Fruit fly (Drosophila melanogaster) whole organism, embryonic: ENCODE data around the gene Rtca.

Experiments
- Ada2b ChIP-seq: fragments of 200-800 bp; sonication (Bioruptor generic); IDR thresholded peaks from 2 replicates; pipeline ENCODE4 v1.3.6; 2022; ENCODE audit warnings: missing biosample characterization, missing genetic modification characterization
- Aef1 ChIP-seq: fragments of 200-800 bp; sonication (Bioruptor generic); IDR thresholded peaks from 3 replicates; pipeline ENCODE4 v1.3.6; 2022; ENCODE audit warnings: missing biosample characterization, missing genetic modification characterization
- B-H2 ChIP-seq: fragments of 200-800 bp; sonication (Bioruptor generic); optimal IDR thresholded peaks from 2 replicates; lab custom pipeline; 2018; ENCODE audit warnings: missing biosample characterization, mild to moderate bottlenecking, missing genetic modification characterization
- CG10565 ChIP-seq: fragments of 200-800 bp; sonication (Bioruptor generic); optimal IDR thresholded peaks from 3 replicates; lab custom pipeline; 2016; ENCODE audit warnings: missing biosample characterization, mild to moderate bottlenecking, missing genetic modification characterization
- CG11504 ChIP-seq: fragments of 200-800 bp; sonication (Bioruptor generic); optimal IDR thresholded peaks from 3 replicates; lab custom pipeline; 2019; ENCODE audit warnings: missing biosample characterization, mild to moderate bottlenecking, missing genetic modification characterization, moderate library complexity
- CG11723 ChIP-seq: fragments of 200-800 bp; sonication (Bioruptor generic); optimal IDR thresholded peaks from 2 replicates; lab custom pipeline; 2017; ENCODE audit warnings: missing biosample characterization, mild to moderate bottlenecking, missing genetic modification characterization
- CG12942 ChIP-seq: fragments of 200-800 bp; sonication (Bioruptor generic); optimal IDR thresholded peaks from 3 replicates; lab custom pipeline; 2016; ENCODE audit warnings: missing biosample characterization, missing genetic modification characterization
- CG13287 ChIP-seq: fragments of 200-800 bp; sonication (Bioruptor generic); IDR thresholded peaks from 2 replicates; pipeline ENCODE4 v1.3.6; 2022; ENCODE audit warnings: missing biosample characterization, missing genetic modification characterization; ENCODE audit not compliant: partially characterized antibody
- CG13296 ChIP-seq: fragments of 200-800 bp; sonication (Bioruptor generic); optimal IDR thresholded peaks from 3 replicates; lab custom pipeline; 2018; ENCODE audit warnings: missing biosample characterization, mild to moderate bottlenecking, missing genetic modification characterization
- CG15514 ChIP-seq: fragments of 200-800 bp; sonication (Bioruptor generic); optimal IDR thresholded peaks from 3 replicates; lab custom pipeline; 2017; ENCODE audit warnings: missing biosample characterization, missing genetic modification characterization, mild to moderate bottlenecking, moderate library complexity, missing genetic modification reagents
- CG17361 ChIP-seq: fragments of 200-800 bp; sonication (Bioruptor generic); IDR thresholded peaks from 3 replicates; pipeline ENCODE4 v1.3.6; 2022; ENCODE audit warnings: missing biosample characterization, missing genetic modification characterization
- CG1792 ChIP-seq: fragments of 200-800 bp; sonication (Bioruptor generic); optimal IDR thresholded peaks from 2 replicates; lab custom pipeline; 2016; ENCODE audit warnings: missing biosample characterization, missing genetic modification characterization
- CG31441 ChIP-seq: fragments of 200-800 bp; sonication (Bioruptor generic); IDR thresholded peaks from 2 replicates; pipeline ENCODE4 v1.3.6; 2022; ENCODE audit warnings: missing biosample characterization, missing genetic modification characterization
- CG33557 ChIP-seq: fragments of 200-800 bp; sonication (Bioruptor generic); optimal IDR thresholded peaks from 2 replicates; lab custom pipeline; 2019; ENCODE audit warnings: missing biosample characterization, mild to moderate bottlenecking, missing genetic modification characterization, moderate library complexity
- CG42726 ChIP-seq: fragments of 200-800 bp; sonication (Bioruptor generic); IDR thresholded peaks from 2 replicates; pipeline ENCODE4 v1.3.6; 2022; ENCODE audit warnings: missing biosample characterization, missing genetic modification characterization; ENCODE audit not compliant: partially characterized antibody
- CG43689 ChIP-seq: fragments of 200-800 bp; sonication (Bioruptor generic); IDR thresholded peaks from 2 replicates; pipeline ENCODE4 v1.3.6; 2022; ENCODE audit warnings: missing biosample characterization, missing genetic modification characterization
- CG5180 ChIP-seq: fragments of 200-800 bp; sonication (Bioruptor generic); optimal IDR thresholded peaks from 3 replicates; lab custom pipeline; 2017; ENCODE audit warnings: missing biosample characterization, missing genetic modification characterization, mild to moderate bottlenecking, moderate library complexity, missing genetic modification reagents
- CG5953 ChIP-seq: fragments of 200-800 bp; sonication (Bioruptor generic); IDR thresholded peaks from 2 replicates; pipeline ENCODE4 v1.3.6; 2022; ENCODE audit warnings: missing biosample characterization, missing genetic modification characterization
- CG7372 ChIP-seq: fragments of 200-800 bp; sonication (Bioruptor generic); IDR thresholded peaks from 2 replicates; pipeline ENCODE4 v1.3.6; 2022; ENCODE audit warnings: missing biosample characterization, missing genetic modification characterization
- CG7839 ChIP-seq: fragments of 200-800 bp; sonication (Bioruptor generic); optimal IDR thresholded peaks from 3 replicates; lab custom pipeline; 2018; ENCODE audit warnings: missing biosample characterization, mild to moderate bottlenecking, missing genetic modification characterization, moderate library complexity
- D ChIP-seq, 2 experiments: fragments of 200-800 bp in 1 of 2; fragments of >200 bp in 1 of 2; sonication (Bioruptor generic) in 1 of 2; optimal IDR thresholded peaks; 2 replicates in 1 of 2; 3 replicates in 1 of 2; lab custom pipeline; 2017; ENCODE audit warnings: mild to moderate bottlenecking in 1 of 2, missing biosample characterization in 1 of 2, missing genetic modification characterization in 1 of 2, missing genetic modification reagents in 1 of 2
- Dp ChIP-seq: fragments of 200-800 bp; sonication (Bioruptor generic); optimal IDR thresholded peaks from 2 replicates; lab custom pipeline; 2018; ENCODE audit warnings: missing biosample characterization, mild to moderate bottlenecking, missing genetic modification characterization, moderate library complexity
- E2f1 ChIP-seq: fragments of 200-800 bp; sonication (Bioruptor generic); IDR thresholded peaks from 2 replicates; pipeline ENCODE4 v1.3.6; 2022; ENCODE audit warnings: missing biosample characterization, missing genetic modification characterization
- E2f2 ChIP-seq: fragments of 200-800 bp; sonication (Bioruptor generic); IDR thresholded peaks from 2 replicates; pipeline ENCODE4 v1.3.6; 2022; ENCODE audit warnings: missing biosample characterization, missing genetic modification characterization
- Elba2 ChIP-seq: fragments of 200-800 bp; sonication (Bioruptor generic); optimal IDR thresholded peaks from 3 replicates; lab custom pipeline; 2016; ENCODE audit warnings: missing biosample characterization, missing genetic modification characterization
- Ets65A ChIP-seq: fragments of 200-800 bp; sonication (Bioruptor generic); peaks from one replicate; lab custom pipeline; 2016; ENCODE audit warnings: missing biosample characterization, missing genetic modification characterization
- GATAe ChIP-seq: fragments of 200-800 bp; sonication (Bioruptor generic); conservative IDR thresholded peaks from 2 replicates; pipeline ENCODE4 v1.3.6; 2022; ENCODE audit warnings: missing biosample characterization, missing genetic modification characterization
- Hr3 ChIP-seq: fragments of 200-800 bp; sonication (Bioruptor generic); optimal IDR thresholded peaks from 3 replicates; lab custom pipeline; 2016; ENCODE audit warnings: missing biosample characterization, missing genetic modification characterization
- Lhr ChIP-seq: fragments of 200-800 bp; sonication (Bioruptor generic); optimal IDR thresholded peaks from 3 replicates; lab custom pipeline; 2017; ENCODE audit warnings: mild to moderate bottlenecking, missing biosample characterization, missing genetic modification reagents, missing genetic modification characterization
- Oli ChIP-seq: fragments of 200-800 bp; sonication (Bioruptor generic); optimal IDR thresholded peaks from 2 replicates; lab custom pipeline; 2018; ENCODE audit warnings: missing biosample characterization, mild to moderate bottlenecking, missing genetic modification characterization, moderate library complexity
- Opbp ChIP-seq: fragments of 200-800 bp; sonication (Bioruptor generic); IDR thresholded peaks from 3 replicates; pipeline ENCODE4 v1.3.6; 2022; ENCODE audit warnings: missing biosample characterization, missing genetic modification characterization; ENCODE audit not compliant: partially characterized antibody
- Sox100B ChIP-seq: fragments of 200-800 bp; sonication (Bioruptor generic); optimal IDR thresholded peaks from 3 replicates; lab custom pipeline; 2018; ENCODE audit warnings: missing biosample characterization, mild to moderate bottlenecking, missing genetic modification characterization
- Sry-β ChIP-seq: fragments of 200-800 bp; sonication (Bioruptor generic); optimal IDR thresholded peaks from 2 replicates; lab custom pipeline; 2018; ENCODE audit warnings: missing biosample characterization, mild to moderate bottlenecking, missing genetic modification characterization, moderate library complexity
- az2 ChIP-seq: fragments of 200-800 bp; sonication (Bioruptor generic); optimal IDR thresholded peaks from 3 replicates; lab custom pipeline; 2016; ENCODE audit warnings: missing biosample characterization, missing genetic modification characterization
- bowl ChIP-seq: fragments of 200-800 bp; sonication (Bioruptor generic); IDR thresholded peaks from 2 replicates; pipeline ENCODE4 v1.3.6; 2022; ENCODE audit warnings: missing biosample characterization, missing genetic modification characterization
- bsh ChIP-seq, 2 experiments: fragments of 200-800 bp; sonication (Bioruptor generic); optimal IDR thresholded peaks; 2 replicates each; lab custom pipeline; 2017 to 2018; ENCODE audit warnings: mild to moderate bottlenecking in 2 of 2, missing biosample characterization in 2 of 2, missing genetic modification characterization in 2 of 2, moderate library complexity in 1 of 2
- fd3F ChIP-seq: fragments of 200-800 bp; sonication (Bioruptor generic); optimal IDR thresholded peaks from 2 replicates; lab custom pipeline; 2018; ENCODE audit warnings: missing biosample characterization, mild to moderate bottlenecking, missing genetic modification characterization, moderate library complexity
- gem ChIP-seq: fragments of 200-800 bp; sonication (Bioruptor generic); optimal IDR thresholded peaks from 2 replicates; lab custom pipeline; 2019; ENCODE audit warnings: missing biosample characterization, mild to moderate bottlenecking, missing genetic modification characterization, moderate library complexity
- grau ChIP-seq: fragments of 200-800 bp; optimal IDR thresholded peaks from 3 replicates; lab custom pipeline; 2019; ENCODE audit warnings: missing biosample characterization, mild to moderate bottlenecking, missing genetic modification characterization, moderate library complexity
- hbn ChIP-seq: fragments of 200-800 bp; sonication (Bioruptor generic); IDR thresholded peaks from 2 replicates; pipeline ENCODE4 v1.3.6; 2022; ENCODE audit warnings: missing biosample characterization, missing genetic modification characterization; ENCODE audit not compliant: partially characterized antibody
- kay ChIP-seq: fragments of 200-800 bp; sonication (Bioruptor generic); optimal IDR thresholded peaks from 2 replicates; lab custom pipeline; 2016; ENCODE audit warnings: missing biosample characterization, missing genetic modification characterization
- ken ChIP-seq: fragments of 200-800 bp; sonication (Bioruptor generic); IDR thresholded peaks from 3 replicates; pipeline ENCODE4 v1.3.6; 2022; ENCODE audit warnings: missing biosample characterization, missing genetic modification characterization
- mam ChIP-seq: fragments of 200-800 bp; sonication (Bioruptor generic); optimal IDR thresholded peaks from 3 replicates; lab custom pipeline; 2016; ENCODE audit warnings: missing biosample characterization, missing genetic modification characterization
- nmo ChIP-seq: fragments of 200-800 bp; sonication (Bioruptor generic); optimal IDR thresholded peaks from 2 replicates; lab custom pipeline; 2018; ENCODE audit warnings: missing biosample characterization, mild to moderate bottlenecking, missing genetic modification characterization, moderate library complexity
- rib ChIP-seq: fragments of 200-800 bp; sonication (Bioruptor generic); IDR thresholded peaks from 2 replicates; pipeline ENCODE4 v1.3.6; 2022; ENCODE audit warnings: missing biosample characterization, missing genetic modification characterization
- tll ChIP-seq, 2 experiments: fragments of 200-800 bp in 1 of 2; fragments of >200 bp in 1 of 2; sonication (Bioruptor generic) in 1 of 2; optimal IDR thresholded peaks; 2 replicates each; lab custom pipeline; 2017 to 2019; ENCODE audit warnings: missing biosample characterization in 2 of 2, missing genetic modification characterization in 2 of 2, mild to moderate bottlenecking in 1 of 2, moderate library complexity in 1 of 2
- usp ChIP-seq: fragments of >200 bp; optimal IDR thresholded peaks from 2 replicates; lab custom pipeline; 2017; ENCODE audit warnings: missing biosample characterization, missing genetic modification characterization
- vnd ChIP-seq: fragments of 200-800 bp; sonication (Bioruptor generic); IDR thresholded peaks from 3 replicates; pipeline ENCODE4 v1.3.6; 2022; ENCODE audit warnings: missing biosample characterization, missing genetic modification characterization; ENCODE audit not compliant: partially characterized antibody
- wek ChIP-seq: fragments of 200-800 bp; sonication (Bioruptor generic); optimal IDR thresholded peaks from 3 replicates; lab custom pipeline; 2018; ENCODE audit warnings: missing biosample characterization, mild to moderate bottlenecking, missing genetic modification characterization, moderate library complexity

Rtca gene

dm6 chrX:2075846-2076377, 3.7 kb downstream of the Rtca start, which contains the start of gene CG4045 (continued):
- peak; percentile 39 for TF ChIP-seq CG11504 (tag; lab: Kevin White, UChicago)
- TF ChIP-seq CG12942 = no peak
- no peak for TF ChIP-seq GATAe (GFP tag; lab: Robert Waterston, UW)
- peak; percentile 28 for TF ChIP-seq grau (tag; lab: Kevin White, UChicago)
- peak; percentile 16 for TF ChIP-seq nmo (GFP tag; lab: Kevin White, UChicago)
- no peak for TF ChIP-seq CG33557 (GFP tag; lab: Kevin White, UChicago)
- TF ChIP-seq tll (GFP tag; optimal IDR thresholded peaks at IDR 0.05; lab: Kevin White, UChicago) = no peak
- peak; percentile 19 for TF ChIP-seq CG15514 (GFP tag; lab: Kevin White, UChicago)
- TF ChIP-seq bsh (GFP tag; optimal IDR thresholded peaks at IDR 0.05; lab: Kevin White, UChicago) = no peak
- TF ChIP-seq CG17361 (GFP tag; lab: Robert Waterston, UW) = 0 out of 3 replicates have a peak, but pooled peaks have one; percentile 21
- no peak for TF ChIP-seq CG10565 (GFP tag; lab: Kevin White, UChicago)
- TF ChIP-seq Ada2b (GFP tag; lab: Robert Waterston, UW) = no peak
- TF ChIP-seq Sry-β (GFP tag; lab: Kevin White, UChicago) = peak; percentile 40
- no peak for TF ChIP-seq usp
- 0 out of 2 replicates have a peak, but pooled peaks have one; percentile 18 for TF ChIP-seq CG31441
- no peak for TF ChIP-seq Lhr
- TF ChIP-seq wek = peak; percentile 83
- TF ChIP-seq Dp (GFP tag; lab: Kevin White, UChicago) = peak; percentile 22
- TF ChIP-seq gem (tag; lab: Kevin White, UChicago) = no peak
- peak; percentile 28; the same call in 1 of the 2 replicates for TF ChIP-seq E2f2 (GFP tag; lab: Robert Waterston, UW)
- no peak for TF ChIP-seq Elba2 (GFP tag; lab: Kevin White, UChicago)
- no peak for TF ChIP-seq CG43689 (GFP tag; lab: Robert Waterston, UW)
- no peak for TF ChIP-seq CG7372
- TF ChIP-seq CG7839 (tag; lab: Kevin White, UChicago) = peak; percentile 39
- no peak for TF ChIP-seq CG42726 (GFP tag; lab: Robert Waterston, UW)
- no peak for TF ChIP-seq rib (GFP tag; lab: Robert Waterston, UW)
- no peak for TF ChIP-seq mam (GFP tag; lab: Kevin White, UChicago)
- TF ChIP-seq Opbp (GFP tag; lab: Robert Waterston, UW) = no peak
- TF ChIP-seq kay (GFP tag; lab: Kevin White, UChicago) = no peak
- TF ChIP-seq vnd (GFP tag; lab: Robert Waterston, UW) = no peak
- TF ChIP-seq CG11723 (GFP tag; lab: Kevin White, UChicago) = no peak
- peak; percentile 23 for TF ChIP-seq CG13287 (GFP tag; lab: Robert Waterston, UW)
- TF ChIP-seq fd3F (GFP tag; lab: Kevin White, UChicago) = no peak
- TF ChIP-seq CG13296 = no peak
- TF ChIP-seq CG5180 (GFP tag; lab: Kevin White, UChicago) = no peak
- TF ChIP-seq CG1792 (GFP tag; lab: Kevin White, UChicago) = no peak
- no peak for TF ChIP-seq bowl (GFP tag; lab: Robert Waterston, UW)
- no peak for TF ChIP-seq B-H2 (GFP tag; lab: Kevin White, UChicago)
- no peak for TF ChIP-seq Hr3
- no peak for TF ChIP-seq ken
- TF ChIP-seq CG5953 = no peak
- TF ChIP-seq az2 = no peak
- no peak for TF ChIP-seq Ets65A
- no peak for TF ChIP-seq Sox100B (GFP tag; lab: Kevin White, UChicago)
- no peak for TF ChIP-seq Oli (tag; lab: Kevin White, UChicago)
- TF ChIP-seq D (optimal IDR thresholded peaks at IDR 0.05; lab: Kevin White, UChicago) = no peak
- no peak for TF ChIP-seq D (GFP tag; optimal IDR thresholded peaks at IDR 0.05; lab: Kevin White, UChicago)
- peak; percentile 47; the same call in 1 of the 2 replicates for TF ChIP-seq hbn
- no peak for TF ChIP-seq E2f1 (GFP tag; lab: Robert Waterston, UW)
- no peak for TF ChIP-seq Aef1 (GFP tag; lab: Robert Waterston, UW)
